Fruit fly (Drosophila melanogaster) whole organism, prepupa: ENCODE data around the gene CG14247.

Experiments
- Blimp-1 ChIP-seq: fragments of 200-800 bp; sonication (Bioruptor generic); optimal IDR thresholded peaks from 3 replicates; lab custom pipeline; 2017; ENCODE audit warnings: missing biosample characterization, missing genetic modification characterization, mild to moderate bottlenecking, moderate library complexity, missing genetic modification reagents
- CG10631 ChIP-seq: fragments of 200-800 bp; sonication (Bioruptor generic); optimal IDR thresholded peaks from 2 replicates; lab custom pipeline; 2016; ENCODE audit warnings: missing biosample characterization, missing genetic modification characterization
- CG11294 ChIP-seq: fragments of 200-800 bp; sonication (Bioruptor generic); IDR thresholded peaks from 2 replicates; pipeline ENCODE4 v1.3.6; 2022; ENCODE audit warnings: missing biosample characterization, missing genetic modification characterization
- CG11762 ChIP-seq: fragments of 200-800 bp; sonication (Bioruptor generic); optimal IDR thresholded peaks from 3 replicates; lab custom pipeline; 2016; ENCODE audit warnings: missing biosample characterization, missing genetic modification characterization; ENCODE audit not compliant: insufficient read depth
- CG1621 ChIP-seq: fragments of 200-800 bp; sonication (Bioruptor generic); optimal IDR thresholded peaks from 3 replicates; lab custom pipeline; 2018; ENCODE audit warnings: missing biosample characterization, mild to moderate bottlenecking, missing genetic modification characterization
- CG16779 ChIP-seq: fragments of 200-800 bp; sonication (Bioruptor generic); optimal IDR thresholded peaks from 3 replicates; lab custom pipeline; 2017; ENCODE audit warnings: missing biosample characterization, mild to moderate bottlenecking, missing genetic modification characterization
- CG3032 ChIP-seq: fragments of 200-800 bp; optimal IDR thresholded peaks from 2 replicates; lab custom pipeline; 2019; ENCODE audit warnings: missing biosample characterization, mild to moderate bottlenecking, missing genetic modification characterization, moderate library complexity
- CG31627 ChIP-seq: fragments of 200-800 bp; sonication (Bioruptor generic); optimal IDR thresholded peaks from 3 replicates; lab custom pipeline; 2016; ENCODE audit warnings: missing biosample characterization, missing genetic modification characterization
- CG32006 ChIP-seq: fragments of 200-800 bp; sonication (Bioruptor generic); optimal IDR thresholded peaks from 3 replicates; lab custom pipeline; 2017; ENCODE audit warnings: missing biosample characterization, mild to moderate bottlenecking, missing genetic modification characterization
- CG34406 ChIP-seq: fragments of 200-800 bp; sonication (Bioruptor generic); optimal IDR thresholded peaks from 3 replicates; lab custom pipeline; 2016; ENCODE audit warnings: missing biosample characterization, missing genetic modification characterization
- CG6163 ChIP-seq: fragments of 200-800 bp; sonication (Bioruptor generic); IDR thresholded peaks from 3 replicates; pipeline ENCODE4 v1.3.6; 2022; ENCODE audit warnings: missing biosample characterization, missing genetic modification characterization
- CG6276 ChIP-seq: fragments of 200-800 bp; sonication (Bioruptor generic); optimal IDR thresholded peaks from 2 replicates; lab custom pipeline; 2017; ENCODE audit warnings: missing biosample characterization, mild to moderate bottlenecking, missing genetic modification characterization
- CG6792 ChIP-seq: fragments of 200-800 bp; sonication (Bioruptor generic); optimal IDR thresholded peaks from 3 replicates; lab custom pipeline; 2016; ENCODE audit warnings: missing biosample characterization, missing genetic modification characterization
- CG6808 ChIP-seq: fragments of 200-800 bp; sonication (Bioruptor generic); optimal IDR thresholded peaks from 3 replicates; lab custom pipeline; 2017; ENCODE audit warnings: missing biosample characterization, missing genetic modification characterization, mild to moderate bottlenecking, moderate library complexity, missing genetic modification reagents
- CG6854 ChIP-seq: fragments of 200-800 bp; sonication (Bioruptor generic); optimal IDR thresholded peaks from 2 replicates; lab custom pipeline; 2017; ENCODE audit warnings: missing biosample characterization, mild to moderate bottlenecking, missing genetic modification characterization
- CG8119 ChIP-seq: fragments of 200-800 bp; sonication (Bioruptor generic); IDR thresholded peaks from 3 replicates; pipeline ENCODE4 v1.3.6; 2022; ENCODE audit warnings: missing biosample characterization, missing genetic modification characterization
- CG8319 ChIP-seq: fragments of 200-800 bp; sonication (Bioruptor generic); optimal IDR thresholded peaks from 3 replicates; lab custom pipeline; 2016; ENCODE audit warnings: missing biosample characterization, missing genetic modification characterization
- CG8632 ChIP-seq: fragments of 200-800 bp; sonication (Bioruptor generic); optimal IDR thresholded peaks from 3 replicates; lab custom pipeline; 2016; ENCODE audit warnings: missing biosample characterization, missing genetic modification characterization
- CG9139 ChIP-seq: fragments of 200-800 bp; sonication (Bioruptor generic); optimal IDR thresholded peaks from 3 replicates; lab custom pipeline; 2017; ENCODE audit warnings: missing biosample characterization, mild to moderate bottlenecking, missing genetic modification characterization
- Eip75B ChIP-seq: fragments of 200-800 bp; sonication (Bioruptor generic); optimal IDR thresholded peaks from 3 replicates; lab custom pipeline; 2016; ENCODE audit warnings: missing biosample characterization, missing genetic modification characterization
- Ets21C ChIP-seq: fragments of 200-800 bp; sonication (Bioruptor generic); optimal IDR thresholded peaks from 3 replicates; lab custom pipeline; 2016; ENCODE audit warnings: missing biosample characterization, missing genetic modification characterization
- Hr38 ChIP-seq: sonication (Bioruptor generic); optimal IDR thresholded peaks from 2 replicates; lab custom pipeline; 2016; ENCODE audit warnings: missing biosample characterization, missing genetic modification characterization
- Hr39 ChIP-seq: fragments of 200-800 bp; sonication (Bioruptor generic); optimal IDR thresholded peaks from 2 replicates; lab custom pipeline; 2016; ENCODE audit warnings: missing biosample characterization, missing genetic modification characterization
- Smox ChIP-seq: fragments of 200-800 bp; sonication (Bioruptor generic); optimal IDR thresholded peaks from 3 replicates; lab custom pipeline; 2016; ENCODE audit warnings: missing biosample characterization, missing genetic modification characterization
- Sox102F ChIP-seq: fragments of 200-800 bp; sonication (Bioruptor generic); optimal IDR thresholded peaks from 2 replicates; lab custom pipeline; 2016; ENCODE audit warnings: missing biosample characterization, mild to moderate bottlenecking, missing genetic modification characterization
- Sox15 ChIP-seq: fragments of 200-800 bp; sonication (Bioruptor generic); optimal IDR thresholded peaks from 3 replicates; lab custom pipeline; 2016; ENCODE audit warnings: missing biosample characterization, missing genetic modification characterization
- achi ChIP-seq: fragments of 200-800 bp; sonication (Bioruptor generic); optimal IDR thresholded peaks from 3 replicates; lab custom pipeline; 2016; ENCODE audit warnings: missing biosample characterization, missing genetic modification characterization
- acj6 ChIP-seq: fragments of 200-800 bp; sonication (Bioruptor generic); optimal IDR thresholded peaks from 3 replicates; lab custom pipeline; 2016; ENCODE audit warnings: missing biosample characterization, missing genetic modification characterization
- cyc ChIP-seq: fragments of 200-800 bp; sonication (Bioruptor generic); optimal IDR thresholded peaks from 3 replicates; lab custom pipeline; 2016; ENCODE audit warnings: missing biosample characterization, missing genetic modification characterization
- dac ChIP-seq: fragments of 200-800 bp; sonication (Bioruptor generic); optimal IDR thresholded peaks from 2 replicates; lab custom pipeline; 2017; ENCODE audit warnings: missing biosample characterization, mild to moderate bottlenecking, missing genetic modification characterization
- eg ChIP-seq: fragments of 200-800 bp; sonication (Bioruptor generic); IDR thresholded peaks from 3 replicates; pipeline ENCODE4 v1.3.6; 2022; ENCODE audit warnings: missing biosample characterization, missing genetic modification characterization
- esn ChIP-seq: fragments of 200-800 bp; sonication (Bioruptor generic); optimal IDR thresholded peaks from 2 replicates; lab custom pipeline; 2016; ENCODE audit warnings: missing biosample characterization, mild to moderate bottlenecking, missing genetic modification characterization, moderate library complexity
- fd59A ChIP-seq: fragments of 200-800 bp; sonication (Bioruptor generic); optimal IDR thresholded peaks from 2 replicates; lab custom pipeline; 2017; ENCODE audit warnings: missing biosample characterization, mild to moderate bottlenecking, missing genetic modification characterization, missing genetic modification reagents
- fd85E ChIP-seq: fragments of 200-800 bp; sonication (Bioruptor generic); optimal IDR thresholded peaks from 3 replicates; lab custom pipeline; 2016; ENCODE audit warnings: missing biosample characterization, missing genetic modification characterization
- lz ChIP-seq: fragments of 200-800 bp; sonication (Bioruptor generic); optimal IDR thresholded peaks from 3 replicates; lab custom pipeline; 2016; ENCODE audit warnings: missing biosample characterization, missing genetic modification characterization
- net ChIP-seq: fragments of 200-800 bp; sonication (Bioruptor generic); optimal IDR thresholded peaks from 3 replicates; lab custom pipeline; 2016; ENCODE audit warnings: missing biosample characterization, missing genetic modification characterization
- pdm3 ChIP-seq: fragments of 200-800 bp; sonication (Bioruptor generic); optimal IDR thresholded peaks from 3 replicates; lab custom pipeline; 2016; ENCODE audit warnings: missing biosample characterization, missing genetic modification characterization
- ss ChIP-seq, 2 experiments: fragments of 200-800 bp; sonication (Bioruptor generic); optimal IDR thresholded peaks; 2 replicates in 1 of 2; 3 replicates in 1 of 2; lab custom pipeline; 2017 to 2018; ENCODE audit warnings: mild to moderate bottlenecking in 2 of 2, missing biosample characterization in 2 of 2, missing genetic modification characterization in 2 of 2, moderate library complexity in 1 of 2
- svp ChIP-seq: fragments of 200-800 bp; sonication (Bioruptor generic); peaks from one replicate; lab custom pipeline; 2016; ENCODE audit warnings: missing biosample characterization, missing genetic modification characterization
- topi ChIP-seq: fragments of 200-800 bp; sonication (Bioruptor generic); optimal IDR thresholded peaks from 3 replicates; lab custom pipeline; 2016; ENCODE audit warnings: missing biosample characterization, missing genetic modification characterization
- vri ChIP-seq: fragments of 200-800 bp; sonication (Bioruptor generic); optimal IDR thresholded peaks from 3 replicates; lab custom pipeline; 2016; ENCODE audit warnings: missing biosample characterization, mild to moderate bottlenecking, missing genetic modification characterization

CG14247 gene

dm6 chr3R:26737310-26737709 lies at the start of gene CG14247:
Gene CG14247 (plus strand): TSS chr3R:26737610.
- TF ChIP-seq Sox102F (GFP tag; lab: Kevin White, UChicago) (no peak), fd59A (no peak), CG9139 (GFP tag; lab: Kevin White, UChicago) (no peak), CG31627 (GFP tag; lab: Kevin White, UChicago) (no peak), CG11762 (GFP tag; lab: Kevin White, UChicago) (no peak), net (no peak), Sox15 (no peak), Hr38 (GFP tag; lab: Kevin White, UChicago) (no peak), Smox (no peak), CG6854 (GFP tag; lab: Kevin White, UChicago) (no peak), dac (GFP tag; lab: Kevin White, UChicago) (no peak), lz (GFP tag; lab: Kevin White, UChicago) (no peak), CG6276 (no peak), CG3032 (tag; lab: Kevin White, UChicago) (no peak), ss (GFP tag; optimal IDR thresholded peaks at IDR 0.05; lab: Kevin White, UChicago) (no peak), CG8319 (GFP tag; lab: Kevin White, UChicago) (no peak), vri (GFP tag; lab: Kevin White, UChicago) (no peak), CG1621 (tag; lab: Kevin White, UChicago) (no peak), CG6792 (no peak)

dm6 chr3R:26690197-26690596 lies 47.2 kb upstream of the CG14247 start:
- TF ChIP-seq acj6 (no peak), CG6792 (no peak), net (no peak), Eip75B (GFP tag; lab: Kevin White, UChicago) (no peak)

- TF ChIP-seq fd85E (GFP tag; lab: Kevin White, UChicago) = no peak
- TF ChIP-seq CG32006 (GFP tag; lab: Kevin White, UChicago) = no peak
Measured at dm6 chr3R:26693490-26693889, 43.9 kb upstream of the CG14247 start, which contains the start of gene TwdlQ. Gene TwdlQ (minus strand): TSS chr3R:26693590.

dm6 chr3R:26700125-26700524 lies 37.3 kb upstream of the CG14247 start:
- TF ChIP-seq CG10631 (GFP tag; lab: Kevin White, UChicago) (no peak), CG6276 (no peak), CG11294 (GFP tag; lab: Robert Waterston, UW) (no peak), CG16779 (no peak)
- TF ChIP-seq, all 60 proteins: peak for 0

dm6 chr3R:26704310-26704709 lies 33.1 kb upstream of the CG14247 start:
- no peak for TF ChIP-seq CG34406 (GFP tag; lab: Kevin White, UChicago)
- no peak for TF ChIP-seq eg (GFP tag; lab: Robert Waterston, UW)
- TF ChIP-seq svp = no peak
- TF ChIP-seq Ets21C (GFP tag; lab: Kevin White, UChicago) = no peak

dm6 chr3R:26714109-26714576 lies 23.3 kb upstream of the CG14247 start, which contains the start of gene amon:
Gene amon (minus strand): TSS chr3R:26714159.
- TF ChIP-seq CG8319 (GFP tag; lab: Kevin White, UChicago) = peak; percentile 95
- TF ChIP-seq topi (GFP tag; lab: Kevin White, UChicago) = peak; percentile 94
- TF ChIP-seq eg (GFP tag; lab: Robert Waterston, UW) = peak; percentile 99
- TF ChIP-seq Sox15 = peak; percentile 94
- peak; percentile 91 for TF ChIP-seq CG8632 (GFP tag; lab: Kevin White, UChicago)
- TF ChIP-seq CG6163 (GFP tag; lab: Robert Waterston, UW) = peak; percentile 98
- TF ChIP-seq svp = peak; percentile 97
- peak; percentile 78 for TF ChIP-seq Blimp-1
- TF ChIP-seq Smox = peak; percentile 92
- peak; percentile 97 for TF ChIP-seq cyc (GFP tag; lab: Kevin White, UChicago)
- TF ChIP-seq Hr39 (GFP tag; lab: Kevin White, UChicago) = peak; percentile 96
- TF ChIP-seq vri (GFP tag; lab: Kevin White, UChicago) = peak; percentile 90
- TF ChIP-seq CG8119 (GFP tag; lab: Robert Waterston, UW) = peak; percentile 95
- peak; percentile 94 for TF ChIP-seq CG6808 (GFP tag; lab: Kevin White, UChicago)
- TF ChIP-seq esn = peak; percentile 95
- TF ChIP-seq pdm3 (GFP tag; lab: Kevin White, UChicago) = peak; percentile 96
- peak; percentile 96 for TF ChIP-seq CG32006 (GFP tag; lab: Kevin White, UChicago)
- peak; percentile 95 for TF ChIP-seq acj6
- TF ChIP-seq Hr38 (GFP tag; lab: Kevin White, UChicago) = peak; percentile 71
- peak; percentile 96 for TF ChIP-seq lz (GFP tag; lab: Kevin White, UChicago)
- peak; percentile 97 for TF ChIP-seq CG6792
- TF ChIP-seq Ets21C (GFP tag; lab: Kevin White, UChicago) = peak; percentile 95
- peak; percentile 94 for TF ChIP-seq achi (GFP tag; lab: Kevin White, UChicago)
